Worm (Caenorhabditis elegans): ENCODE measurements around the gene F13D11.3.

- TF ChIP-seq ztf-23 (GFP tag; IDR thresholded peaks at IDR 0.05) = peak; percentile 93
- peak; percentile 89 for TF ChIP-seq flt-1 (GFP tag; IDR thresholded peaks at IDR 0.05)
Observed at ce11 chrX:5801156-5801592, 4.5 kb downstream of the F13D11.3 start.
